Fruit fly (Drosophila melanogaster): Measurements from ENCODE around the gene spri.

spri gene

DNA sequence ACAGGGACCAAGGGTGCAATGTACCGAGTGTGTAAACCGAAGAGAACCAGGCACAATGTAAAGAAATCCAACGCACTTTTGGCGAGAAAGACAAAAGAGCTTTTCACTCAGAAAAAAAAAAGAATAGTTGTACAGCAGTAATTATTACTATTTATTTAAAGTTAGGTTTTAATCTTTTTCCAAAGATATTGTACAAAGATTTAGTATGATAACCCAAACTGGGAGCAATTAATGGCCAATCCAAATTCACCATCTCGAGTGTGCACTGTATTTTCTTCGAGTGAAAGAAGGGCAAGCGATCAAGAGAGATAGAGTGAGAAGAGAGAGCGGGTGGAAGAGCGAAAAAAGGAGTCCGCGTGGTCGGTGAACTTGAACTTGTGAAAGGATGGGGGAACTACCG, 761 bp downstream of the spri start (continued):
- TF ChIP-seq esn (GFP tag; optimal IDR thresholded peaks at IDR 0.05): peak; percentile 97
- no peak for TF ChIP-seq CG6276 (GFP tag; optimal IDR thresholded peaks at IDR 0.05)
- peak; percentile 86 for TF ChIP-seq CG11762 (GFP tag; optimal IDR thresholded peaks at IDR 0.05; ENCODE audit: insufficient read depth)
- TF ChIP-seq Hr38 (GFP tag; optimal IDR thresholded peaks at IDR 0.05): no peak
- TF ChIP-seq svp (GFP tag): peak; percentile 99
- peak; percentile 92 for TF ChIP-seq Sox15 (GFP tag; optimal IDR thresholded peaks at IDR 0.05)
- peak; percentile 98 for TF ChIP-seq topi (GFP tag; optimal IDR thresholded peaks at IDR 0.05)
- TF ChIP-seq CG8119 (GFP tag; IDR thresholded peaks at IDR 0.05): peak; percentile 58
- TF ChIP-seq OdsH (GFP tag; optimal IDR thresholded peaks at IDR 0.05): peak; percentile 94
- TF ChIP-seq Sox102F (GFP tag; optimal IDR thresholded peaks at IDR 0.05): peak; percentile 97
- peak; percentile 53; the same call in 1 of the 2 replicates for TF ChIP-seq CG11294 (GFP tag; IDR thresholded peaks at IDR 0.05)
- TF ChIP-seq CG8319 (GFP tag; optimal IDR thresholded peaks at IDR 0.05): peak; percentile 88
- TF ChIP-seq Blimp-1 (GFP tag; optimal IDR thresholded peaks at IDR 0.05): peak; percentile 86
- peak; percentile 58 for TF ChIP-seq fd85E (GFP tag; optimal IDR thresholded peaks at IDR 0.05)
- peak; percentile 93 for TF ChIP-seq CG7368 (GFP tag; optimal IDR thresholded peaks at IDR 0.05)
- peak; percentile 86 for TF ChIP-seq net (GFP tag; optimal IDR thresholded peaks at IDR 0.05)
- TF ChIP-seq fkh (GFP tag; optimal IDR thresholded peaks at IDR 0.05): no peak
- peak; percentile 92 for TF ChIP-seq fd59A (GFP tag; optimal IDR thresholded peaks at IDR 0.05)
- peak; percentile 55 for TF ChIP-seq CG15336 (GFP tag; IDR thresholded peaks at IDR 0.05)
- peak; percentile 97 for TF ChIP-seq Met (GFP tag; optimal IDR thresholded peaks at IDR 0.05)
- TF ChIP-seq CG34406 (GFP tag; optimal IDR thresholded peaks at IDR 0.05): peak; percentile 92
- peak; percentile 95 for TF ChIP-seq Sox14 (GFP tag; optimal IDR thresholded peaks at IDR 0.05)
- peak; percentile 79 for TF ChIP-seq Hr4 (GFP tag; optimal IDR thresholded peaks at IDR 0.05)
- peak; percentile 89 for TF ChIP-seq spab (GFP tag; optimal IDR thresholded peaks at IDR 0.05)
- peak; percentile 95 for TF ChIP-seq CG6792 (GFP tag; optimal IDR thresholded peaks at IDR 0.05)
- TF ChIP-seq lz (GFP tag; optimal IDR thresholded peaks at IDR 0.05): peak; percentile 97
- TF ChIP-seq CG32006 (GFP tag; optimal IDR thresholded peaks at IDR 0.05): peak; percentile 65
- peak; percentile 70 for TF ChIP-seq Lpt (GFP tag; optimal IDR thresholded peaks at IDR 0.05)
- TF ChIP-seq Ets96B (tag; optimal IDR thresholded peaks at IDR 0.05): peak; percentile 93
- peak; percentile 91 for TF ChIP-seq CG8632 (GFP tag; optimal IDR thresholded peaks at IDR 0.05)
- peak; percentile 67 to 92 for TF ChIP-seq salr (GFP tag; optimal IDR thresholded peaks at IDR 0.05)
- peak; percentile 58 for TF ChIP-seq CG16779 (tag; optimal IDR thresholded peaks at IDR 0.05)
- TF ChIP-seq Eip93F (GFP tag; optimal IDR thresholded peaks at IDR 0.05): peak; percentile 94

DNA sequence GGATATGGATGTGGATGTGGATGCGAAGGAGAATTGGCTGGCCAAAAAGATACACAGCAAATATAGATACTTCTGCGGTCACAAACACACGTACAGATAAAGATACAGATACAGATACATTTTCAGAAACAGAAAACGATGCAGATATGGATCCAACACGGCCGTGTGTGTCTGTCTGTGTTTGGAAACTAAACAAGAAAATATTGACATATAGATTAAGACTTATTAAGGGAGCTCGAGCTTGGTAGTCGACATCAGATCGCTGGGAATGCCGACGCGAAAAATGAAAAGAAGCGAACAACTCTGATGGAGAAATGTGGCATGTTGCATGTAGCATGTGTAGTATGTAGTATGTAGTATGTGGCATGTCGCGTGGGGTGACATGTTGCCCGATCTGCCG, 3.2 kb downstream of the spri start:
- TF ChIP-seq Eip78C (GFP tag): peak; percentile 43
- TF ChIP-seq eg (GFP tag; IDR thresholded peaks at IDR 0.05): no peak
- TF ChIP-seq CG34406 (GFP tag; optimal IDR thresholded peaks at IDR 0.05): no peak
- TF ChIP-seq fkh (GFP tag; optimal IDR thresholded peaks at IDR 0.05): peak; percentile 85
- TF ChIP-seq CG3032 (tag; optimal IDR thresholded peaks at IDR 0.05): no peak
- peak in 1 of 2 experiments; percentile 26 for TF ChIP-seq ss (GFP tag; optimal IDR thresholded peaks at IDR 0.05)
- TF ChIP-seq CG6163 (GFP tag; IDR thresholded peaks at IDR 0.05): 0 out of 3 replicates have a peak, but pooled peaks have one; percentile 35

DNA sequence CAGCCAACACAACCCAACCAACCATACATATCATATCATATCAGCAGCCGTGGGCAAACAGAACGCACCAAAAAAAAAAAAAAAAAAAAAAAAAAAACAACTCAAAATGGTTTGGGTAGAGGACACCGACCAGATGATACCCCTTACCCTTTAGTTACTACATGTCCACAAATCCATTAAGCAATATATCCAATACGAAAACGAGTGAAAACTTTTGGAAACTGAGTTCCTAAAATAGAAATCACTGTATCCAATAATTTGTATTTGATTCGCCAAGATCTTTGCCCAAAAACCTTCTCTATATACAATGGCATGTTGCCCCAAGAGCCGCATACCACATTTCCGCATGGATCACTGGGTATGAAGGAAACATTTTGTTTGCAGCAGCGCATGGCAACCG, 3.7 kb downstream of the spri start:
- TF ChIP-seq eg (GFP tag; IDR thresholded peaks at IDR 0.05) (no peak; the same call in 2 of the 3 replicates), CG6276 (GFP tag; optimal IDR thresholded peaks at IDR 0.05) (peak; percentile 14), CG7368 (GFP tag; optimal IDR thresholded peaks at IDR 0.05) (peak; percentile 60), lz (GFP tag; optimal IDR thresholded peaks at IDR 0.05) (peak; percentile 31), Eip93F (GFP tag; optimal IDR thresholded peaks at IDR 0.05) (no peak), Ets21C (GFP tag; optimal IDR thresholded peaks at IDR 0.05) (no peak), Sox15 (GFP tag; optimal IDR thresholded peaks at IDR 0.05) (peak; percentile 29), cyc (GFP tag; optimal IDR thresholded peaks at IDR 0.05) (peak; percentile 35), dac (GFP tag; optimal IDR thresholded peaks at IDR 0.05) (no peak), acj6 (GFP tag; optimal IDR thresholded peaks at IDR 0.05) (peak; percentile 59), CG10669 (GFP tag; optimal IDR thresholded peaks at IDR 0.05) (peak; percentile 61), Met (GFP tag; optimal IDR thresholded peaks at IDR 0.05) (peak; percentile 54), OdsH (GFP tag; optimal IDR thresholded peaks at IDR 0.05) (peak; percentile 33), Blimp-1 (GFP tag; optimal IDR thresholded peaks at IDR 0.05) (no peak), esn (GFP tag; optimal IDR thresholded peaks at IDR 0.05) (peak; percentile 62), CG11294 (GFP tag; IDR thresholded peaks at IDR 0.05) (no peak), CG11762 (GFP tag; optimal IDR thresholded peaks at IDR 0.05; ENCODE audit: insufficient read depth) (peak; percentile 45), ss (GFP tag; optimal IDR thresholded peaks at IDR 0.05) (peak; percentile 47 to 74), CG32006 (GFP tag; optimal IDR thresholded peaks at IDR 0.05) (peak; percentile 57), Ets96B (tag; optimal IDR thresholded peaks at IDR 0.05) (peak; percentile 66), pdm3 (GFP tag; optimal IDR thresholded peaks at IDR 0.05) (peak; percentile 67), spab (GFP tag; optimal IDR thresholded peaks at IDR 0.05) (peak; percentile 54), CG1621 (tag; optimal IDR thresholded peaks at IDR 0.05) (peak; percentile 23), topi (GFP tag; optimal IDR thresholded peaks at IDR 0.05) (peak; percentile 40), vri (GFP tag; optimal IDR thresholded peaks at IDR 0.05) (no peak), CG8632 (GFP tag; optimal IDR thresholded peaks at IDR 0.05) (peak; percentile 23)

Measured in whole organism, prepupa.